Worm (Caenorhabditis elegans) whole organism, young adult: ENCODE measurements around the gene srw-21.

ENCODE experiments used
- B0035.1 ChIP-seq: sonication (generic microtip); optimal IDR thresholded peaks from 2 replicates; lab custom pipeline; 2016; ENCODE audit warnings: missing genetic modification characterization, mild to moderate bottlenecking, missing compliant biosample characterization, missing genotype, missing genetic modification reagents
- B0336.3 ChIP-seq: fragments of 200-800 bp; sonication (Bioruptor generic); IDR thresholded peaks from 2 replicates; pipeline ENCODE4 v1.3.6; 2022; ENCODE audit warnings: missing genetic modification characterization, missing compliant biosample characterization
- C06A6.2 ChIP-seq: fragments of 200-800 bp; sonication (Bioruptor generic); conservative IDR thresholded peaks from 2 replicates; pipeline ENCODE4 v1.3.6; 2022; ENCODE audit warnings: missing genetic modification characterization, missing compliant biosample characterization
- C17E4.6 ChIP-seq: fragments of 200-800 bp; sonication (Bioruptor generic); IDR thresholded peaks from 2 replicates; pipeline ENCODE4 v1.3.6; 2022; ENCODE audit warnings: missing genetic modification reagents, missing genetic modification characterization, missing compliant biosample characterization
- D2030.7 ChIP-seq: fragments of 200-800 bp; sonication (Bioruptor generic); IDR thresholded peaks from 2 replicates; pipeline ENCODE4 v1.3.6; 2022; ENCODE audit warnings: missing genetic modification reagents, missing genetic modification characterization, missing compliant biosample characterization
- F23B12.7 ChIP-seq: sonication (generic microtip); optimal IDR thresholded peaks from 2 replicates; lab custom pipeline; 2017; ENCODE audit warnings: missing genetic modification characterization, mild to moderate bottlenecking, missing compliant biosample characterization, antibody characterized with exemption, moderate library complexity; ENCODE audit not compliant: insufficient read depth
- F37B4.10 ChIP-seq: fragments of 200-800 bp; sonication (Bioruptor generic); IDR thresholded peaks from 2 replicates; pipeline ENCODE4 v1.3.6; 2022; ENCODE audit warnings: missing genetic modification characterization, missing compliant biosample characterization
- F39B2.1 ChIP-seq: fragments of 200-800 bp; sonication (Bioruptor generic); IDR thresholded peaks from 2 replicates; pipeline ENCODE4 v1.3.6; 2022; ENCODE audit warnings: missing genetic modification reagents, missing genetic modification characterization, missing compliant biosample characterization
- F49E8.2 ChIP-seq: sonication (generic microtip); optimal IDR thresholded peaks from 3 replicates; lab custom pipeline; 2017; ENCODE audit warnings: missing genetic modification characterization, mild to moderate bottlenecking, missing compliant biosample characterization, antibody characterized with exemption, moderate library complexity; ENCODE audit not compliant: insufficient read depth
- F52B5.7 ChIP-seq: sonication (generic microtip); optimal IDR thresholded peaks from 2 replicates; lab custom pipeline; 2016; ENCODE audit warnings: mild to moderate bottlenecking, missing genetic modification characterization, missing compliant biosample characterization
- F55B11.4 ChIP-seq: sonication (generic microtip); optimal IDR thresholded peaks from 2 replicates; lab custom pipeline; 2016; ENCODE audit warnings: missing compliant biosample characterization, missing genetic modification characterization, borderline replicate concordance; ENCODE audit not compliant: insufficient read depth
- F57A8.1 ChIP-seq: fragments of 200-800 bp; sonication (Bioruptor generic); optimal IDR thresholded peaks from 2 replicates; lab custom pipeline; 2018; ENCODE audit warnings: mild to moderate bottlenecking, missing genetic modification characterization, moderate library complexity, missing compliant biosample characterization
- K12H6.12 ChIP-seq: fragments of 200-800 bp; sonication (Bioruptor generic); optimal IDR thresholded peaks from 2 replicates; lab custom pipeline; 2018; ENCODE audit warnings: mild to moderate bottlenecking, missing genetic modification characterization, missing compliant biosample characterization
- T07F8.4 ChIP-seq: sonication (generic microtip); optimal IDR thresholded peaks from 2 replicates; lab custom pipeline; 2016; ENCODE audit warnings: mild to moderate bottlenecking, missing genetic modification characterization, moderate library complexity, missing compliant biosample characterization
- Y56A3A.18 ChIP-seq: fragments of 200-800 bp; sonication (Bioruptor generic); IDR thresholded peaks from 2 replicates; pipeline ENCODE4 v1.3.6; 2022; ENCODE audit warnings: missing genetic modification reagents, missing genetic modification characterization, missing compliant biosample characterization
- Y79H2A.3 ChIP-seq: fragments of 200-800 bp; sonication (Bioruptor generic); conservative IDR thresholded peaks from 2 replicates; pipeline ENCODE4 v1.3.6; 2022; ENCODE audit warnings: missing genetic modification reagents, missing genetic modification characterization, missing compliant biosample characterization
- ama-1 ChIP-seq, 3 experiments: fragments of 150-350 bp in 1 of 3; sonication (generic microtip) in 2 of 3; optimal IDR thresholded peaks; 2 replicates each; lab custom pipeline; 2014 to 2018; ENCODE audit warnings: missing biosample characterization in 2 of 3, missing genetic modification characterization in 2 of 3, missing genetic modification reagents in 2 of 3
- attf-3 ChIP-seq: fragments of 200-800 bp; sonication (Bioruptor generic); conservative IDR thresholded peaks from 2 replicates; pipeline ENCODE4 v1.3.6; 2022; ENCODE audit warnings: missing genetic modification reagents, missing genetic modification characterization, missing compliant biosample characterization
- ceh-58 ChIP-seq: fragments of 200-800 bp; sonication (Bioruptor generic); IDR thresholded peaks from 2 replicates; pipeline ENCODE4 v1.3.6; 2022; ENCODE audit warnings: missing genetic modification characterization, missing compliant biosample characterization
- ceh-91 ChIP-seq: fragments of 200-800 bp; sonication (Bioruptor generic); IDR thresholded peaks from 2 replicates; pipeline ENCODE4 v1.3.6; 2022; ENCODE audit warnings: missing genetic modification reagents, missing genetic modification characterization, missing compliant biosample characterization
- efl-1 ChIP-seq: fragments of 150-350 bp; optimal IDR thresholded peaks from 2 replicates; lab custom pipeline; 2014; ENCODE audit warnings: missing biosample characterization, missing genetic modification reagents, missing genetic modification characterization
- egrh-3 ChIP-seq: fragments of 200-800 bp; sonication (Bioruptor generic); IDR thresholded peaks from 2 replicates; pipeline ENCODE4 v1.3.6; 2022; ENCODE audit warnings: missing genetic modification reagents, missing genetic modification characterization, missing compliant biosample characterization
- ekl-4 ChIP-seq: fragments of 200-800 bp; sonication (Bioruptor generic); IDR thresholded peaks from 2 replicates; pipeline ENCODE4 v1.3.6; 2022; ENCODE audit warnings: missing genetic modification reagents, missing genetic modification characterization, missing compliant biosample characterization
- hlh-12 ChIP-seq: sonication (generic microtip); optimal IDR thresholded peaks from 2 replicates; lab custom pipeline; 2016; ENCODE audit warnings: missing genetic modification characterization, missing compliant biosample characterization
- hlh-26 ChIP-seq: fragments of 200-800 bp; sonication (Bioruptor generic); conservative IDR thresholded peaks from 2 replicates; pipeline ENCODE4 v1.3.6; 2022; ENCODE audit warnings: missing genetic modification reagents, missing genetic modification characterization, missing compliant biosample characterization
- lag-1 ChIP-seq: fragments of 200-800 bp; sonication (Bioruptor generic); IDR thresholded peaks from 2 replicates; pipeline ENCODE4 v1.3.6; 2022; ENCODE audit warnings: missing genetic modification reagents, missing genetic modification characterization, missing compliant biosample characterization
- let-526 ChIP-seq: fragments of 200-800 bp; sonication (Bioruptor generic); IDR thresholded peaks from 2 replicates; pipeline ENCODE4 v1.3.6; 2022; ENCODE audit warnings: missing genetic modification reagents, missing genetic modification characterization, missing compliant biosample characterization
- lin-35 ChIP-seq, 3 experiments: fragments of 150-350 bp in 2 of 3; sonication (generic microtip) in 1 of 3; optimal IDR thresholded peaks; 2 replicates each; lab custom pipeline; 2014 to 2018; ENCODE audit warnings: missing biosample characterization in 3 of 3, missing genetic modification characterization in 3 of 3, missing genetic modification reagents in 3 of 3
- lsl-1 ChIP-seq: fragments of 200-800 bp; sonication (Bioruptor generic); optimal IDR thresholded peaks from 2 replicates; lab custom pipeline; 2018; ENCODE audit warnings: mild to moderate bottlenecking, missing genetic modification characterization, moderate library complexity, missing compliant biosample characterization
- madf-3 ChIP-seq: fragments of 200-800 bp; sonication (Bioruptor generic); IDR thresholded peaks from 2 replicates; pipeline ENCODE4 v1.3.6; 2022; ENCODE audit warnings: missing genetic modification reagents, missing genetic modification characterization, missing compliant biosample characterization
- nfya-2 ChIP-seq: fragments of 200-800 bp; sonication (Bioruptor generic); IDR thresholded peaks from 2 replicates; pipeline ENCODE4 v1.3.6; 2022; ENCODE audit warnings: missing genetic modification reagents, missing genetic modification characterization, missing compliant biosample characterization
- nfyb-1 ChIP-seq: fragments of 200-800 bp; sonication (Bioruptor generic); IDR thresholded peaks from 2 replicates; pipeline ENCODE4 v1.3.6; 2022; ENCODE audit warnings: missing genetic modification reagents, missing genetic modification characterization, missing compliant biosample characterization
- nhr-80 ChIP-seq: sonication (generic microtip); optimal IDR thresholded peaks from 2 replicates; lab custom pipeline; 2016; ENCODE audit warnings: missing genetic modification characterization, missing compliant biosample characterization
- nhr-90 ChIP-seq: sonication (generic microtip); optimal IDR thresholded peaks from 2 replicates; lab custom pipeline; 2016; ENCODE audit warnings: missing genotype, mild to moderate bottlenecking, missing genetic modification characterization, missing compliant biosample characterization
- rcor-1 ChIP-seq: fragments of 200-800 bp; sonication (Bioruptor generic); IDR thresholded peaks from 2 replicates; pipeline ENCODE4 v1.3.6; 2022; ENCODE audit warnings: missing genetic modification reagents, missing genetic modification characterization, missing compliant biosample characterization
- rec-8 ChIP-seq, 2 experiments: sonication (generic microtip); optimal IDR thresholded peaks; 2 replicates each; lab custom pipeline; 2016; ENCODE audit warnings: mild to moderate bottlenecking in 2 of 2, missing genetic modification characterization in 2 of 2, missing genetic modification reagents in 2 of 2, missing genotype in 2 of 2, missing biosample characterization in 1 of 2, missing compliant biosample characterization in 1 of 2, moderate library complexity in 1 of 2
- repo-1 ChIP-seq: sonication (generic microtip); optimal IDR thresholded peaks from 2 replicates; lab custom pipeline; 2017; ENCODE audit warnings: mild to moderate bottlenecking, missing genetic modification characterization, missing compliant biosample characterization
- rpc-1 ChIP-seq, 2 experiments: fragments of 150-350 bp in 1 of 2; sonication (generic microtip) in 1 of 2; optimal IDR thresholded peaks; 2 replicates each; lab custom pipeline; 2014 to 2018; ENCODE audit warnings: missing biosample characterization in 1 of 2, missing genetic modification characterization in 1 of 2, missing genetic modification reagents in 1 of 2, missing genotype in 1 of 2
- sea-2 ChIP-seq: fragments of 200-800 bp; sonication (Bioruptor generic); IDR thresholded peaks from 2 replicates; pipeline ENCODE4 v1.3.6; 2022; ENCODE audit warnings: missing genetic modification characterization, missing compliant biosample characterization
- snpc-1.3 ChIP-seq: sonication (generic microtip); optimal IDR thresholded peaks from 2 replicates; lab custom pipeline; 2017; ENCODE audit warnings: missing genetic modification characterization, mild to moderate bottlenecking, missing compliant biosample characterization, antibody characterized with exemption, moderate library complexity, missing genotype, missing genetic modification reagents; ENCODE audit not compliant: insufficient read depth
- somi-1 ChIP-seq: fragments of 200-800 bp; sonication (Bioruptor generic); optimal IDR thresholded peaks from 2 replicates; lab custom pipeline; 2018; ENCODE audit warnings: mild to moderate bottlenecking, missing genetic modification characterization, missing compliant biosample characterization
- tbp1 ChIP-seq: fragments of 200-800 bp; sonication (Bioruptor generic); optimal IDR thresholded peaks from 2 replicates; lab custom pipeline; 2018; ENCODE audit warnings: mild to moderate bottlenecking, missing genetic modification characterization, missing compliant biosample characterization
- zim-3 ChIP-seq: sonication (generic microtip); optimal IDR thresholded peaks from 2 replicates; lab custom pipeline; 2017; ENCODE audit warnings: mild to moderate bottlenecking, missing genetic modification characterization, moderate library complexity, missing compliant biosample characterization
- ztf-18 ChIP-seq: sonication (generic microtip); optimal IDR thresholded peaks from 2 replicates; lab custom pipeline; 2016; ENCODE audit warnings: missing genotype, mild to moderate bottlenecking, missing genetic modification characterization, missing compliant biosample characterization
- ztf-25 ChIP-seq: fragments of 200-800 bp; sonication (Bioruptor generic); IDR thresholded peaks from 2 replicates; pipeline ENCODE4 v1.3.6; 2022; ENCODE audit warnings: missing genetic modification reagents, missing genetic modification characterization, missing compliant biosample characterization
- ztf-28 ChIP-seq: fragments of 200-800 bp; sonication (Bioruptor generic); IDR thresholded peaks from 2 replicates; pipeline ENCODE4 v1.3.6; 2022; ENCODE audit warnings: missing genetic modification reagents, missing genetic modification characterization, missing compliant biosample characterization
- ztf-6 ChIP-seq: fragments of 200-800 bp; sonication (Bioruptor generic); IDR thresholded peaks from 2 replicates; pipeline ENCODE4 v1.3.6; 2022; ENCODE audit warnings: missing genetic modification reagents, missing genetic modification characterization, missing compliant biosample characterization

Gene srw-21

ce11 chrV:15480505-15481075, 7.3 kb upstream of the srw-21 start (continued):
- TF ChIP-seq ztf-28 (GFP tag; lab: Robert Waterston, UW) = no peak
- no peak for TF ChIP-seq Y56A3A.18 (GFP tag; lab: Robert Waterston, UW)
- TF ChIP-seq hlh-12 = no peak
- no peak for TF ChIP-seq C17E4.6 (GFP tag; lab: Robert Waterston, UW)
- no peak for TF ChIP-seq nfya-2 (GFP tag; lab: Robert Waterston, UW)
- TF ChIP-seq repo-1 = no peak
- no peak for TF ChIP-seq zim-3 (tag; lab: Kevin White, UChicago)
- TF ChIP-seq lag-1 (GFP tag; lab: Robert Waterston, UW) = no peak
- TF ChIP-seq F57A8.1 (GFP tag; lab: Kevin White, UChicago) = no peak
- no peak for TF ChIP-seq ztf-6 (GFP tag; lab: Robert Waterston, UW)
- TF ChIP-seq efl-1 (GFP tag; lab: Kevin White, UChicago) = no peak
- TF ChIP-seq let-526 = no peak
- no peak for TF ChIP-seq attf-3 (GFP tag; lab: Robert Waterston, UW)
- no peak for TF ChIP-seq lsl-1 (GFP tag; lab: Kevin White, UChicago)
- no peak for TF ChIP-seq B0336.3 (GFP tag; lab: Robert Waterston, UW)
- peak; percentile 40 for TF ChIP-seq D2030.7 (GFP tag; lab: Robert Waterston, UW)
- TF ChIP-seq nhr-90 (tag; lab: Kevin White, UChicago) = peak; percentile 52
- no peak for TF ChIP-seq ama-1 (optimal IDR thresholded peaks at IDR 0.05; lab: Kevin White, UChicago)
- TF ChIP-seq ama-1 (GFP tag; optimal IDR thresholded peaks at IDR 0.05; lab: Kevin White, UChicago) = peak in 1 of 2 experiments; percentile 47
- no peak for TF ChIP-seq ceh-91 (GFP tag; lab: Robert Waterston, UW)
- no peak for TF ChIP-seq F23B12.7 (tag; lab: Kevin White, UChicago)
- no peak for TF ChIP-seq F37B4.10 (GFP tag; lab: Robert Waterston, UW)
- no peak for TF ChIP-seq hlh-26 (GFP tag; lab: Robert Waterston, UW)
- no peak for TF ChIP-seq F39B2.1 (GFP tag; lab: Robert Waterston, UW)
- no peak for TF ChIP-seq F55B11.4 (tag; lab: Kevin White, UChicago)
- TF ChIP-seq B0035.1 (tag; lab: Kevin White, UChicago) = no peak
- TF ChIP-seq egrh-3 = no peak
- no peak for TF ChIP-seq nhr-80 (tag; lab: Kevin White, UChicago)
- TF ChIP-seq lin-35 (GFP tag; optimal IDR thresholded peaks at IDR 0.05; lab: Kevin White, UChicago) = no peak
- TF ChIP-seq rcor-1 = peak; percentile 26; the same call in 1 of the 2 replicates
- TF ChIP-seq Y79H2A.3 = no peak
- TF ChIP-seq snpc-1.3 (tag; lab: Kevin White, UChicago) = no peak
- no peak for TF ChIP-seq T07F8.4 (tag; lab: Kevin White, UChicago)
- TF ChIP-seq ceh-58 (GFP tag; lab: Robert Waterston, UW) = no peak
- TF ChIP-seq sea-2 (GFP tag; lab: Robert Waterston, UW) = no peak
- no peak for TF ChIP-seq nfyb-1 (GFP tag; lab: Robert Waterston, UW)
- TF ChIP-seq F52B5.7 = no peak
- TF ChIP-seq tbp1 (GFP tag; lab: Kevin White, UChicago) = peak; percentile 86
- peak; percentile 60 for TF ChIP-seq rpc-1 (optimal IDR thresholded peaks at IDR 0.05; lab: Kevin White, UChicago)
- peak; percentile 76 for TF ChIP-seq rpc-1 (tag; optimal IDR thresholded peaks at IDR 0.05; lab: Kevin White, UChicago)
- no peak for TF ChIP-seq ztf-25 (GFP tag; lab: Robert Waterston, UW)
- TF ChIP-seq K12H6.12 = no peak
- TF ChIP-seq ekl-4 = no peak
- TF ChIP-seq rec-8 (tag; optimal IDR thresholded peaks at IDR 0.05; lab: Kevin White, UChicago) = no peak
- no peak for TF ChIP-seq C06A6.2
- no peak for TF ChIP-seq F49E8.2 (tag; lab: Kevin White, UChicago)
- no peak for TF ChIP-seq somi-1 (GFP tag; lab: Kevin White, UChicago)
- no peak for TF ChIP-seq madf-3 (GFP tag; lab: Robert Waterston, UW)
- peak; percentile 29 for TF ChIP-seq ztf-18
